Worm (Caenorhabditis elegans) whole organism, L1 larva: ENCODE data around the gene lnkn-1.

Experiments used
- C04F5.9 ChIP-seq: sonication (generic microtip); optimal IDR thresholded peaks from 2 replicates; lab custom pipeline; 2016; ENCODE audit warnings: missing genetic modification characterization, missing compliant biosample characterization
- C16A3.4 ChIP-seq: fragments of 150-350 bp; optimal IDR thresholded peaks from 2 replicates; lab custom pipeline; 2014; ENCODE audit warnings: missing biosample characterization, missing genetic modification characterization
- C34B4.2 ChIP-seq: sonication (generic microtip); optimal IDR thresholded peaks from 2 replicates; lab custom pipeline; 2017; ENCODE audit warnings: mild to moderate bottlenecking, missing genetic modification characterization, missing compliant biosample characterization
- Y116A8C.19 ChIP-seq: sonication (generic microtip); optimal IDR thresholded peaks from 2 replicates; lab custom pipeline; 2016; ENCODE audit warnings: missing compliant biosample characterization, missing genetic modification characterization, borderline replicate concordance
- alr-1 ChIP-seq: fragments of 200-800 bp; sonication (Bioruptor generic); optimal IDR thresholded peaks from 2 replicates; lab custom pipeline; 2018; ENCODE audit warnings: borderline replicate concordance, mild to moderate bottlenecking, missing genetic modification characterization, missing compliant biosample characterization
- aly-2 ChIP-seq: fragments of 150-350 bp; optimal IDR thresholded peaks from 2 replicates; lab custom pipeline; 2014; ENCODE audit warnings: missing biosample characterization, missing genetic modification characterization
- blmp-1 ChIP-seq: fragments of 150-350 bp; optimal IDR thresholded peaks from 2 replicates; lab custom pipeline; 2014; ENCODE audit warnings: missing biosample characterization, missing genetic modification characterization
- ceh-63 ChIP-seq: fragments of 200-800 bp; sonication (Bioruptor generic); optimal IDR thresholded peaks from 2 replicates; lab custom pipeline; 2018; ENCODE audit warnings: mild to moderate bottlenecking, missing genetic modification characterization, missing compliant biosample characterization
- ceh-8 ChIP-seq: fragments of 200-800 bp; sonication (Bioruptor generic); optimal IDR thresholded peaks from 2 replicates; lab custom pipeline; 2018; ENCODE audit warnings: mild to moderate bottlenecking, missing genetic modification characterization, moderate library complexity, missing compliant biosample characterization
- ceh-88 ChIP-seq: fragments of 200-800 bp; sonication (Bioruptor generic); IDR thresholded peaks from 2 replicates; pipeline ENCODE4 v1.3.6; 2022; ENCODE audit warnings: missing genetic modification characterization, missing compliant biosample characterization
- ceh-90 ChIP-seq: sonication (generic microtip); optimal IDR thresholded peaks from 2 replicates; lab custom pipeline; 2016; ENCODE audit warnings: missing genetic modification characterization, missing compliant biosample characterization
- dpl-1 ChIP-seq, 3 experiments: fragments of 150-350 bp in 2 of 3; sonication (generic microtip) in 1 of 3; optimal IDR thresholded peaks; 2 replicates each; lab custom pipeline; 2014 to 2017; ENCODE audit warnings: missing biosample characterization in 3 of 3, missing genetic modification characterization in 3 of 3, missing genetic modification reagents in 3 of 3
- efl-1 ChIP-seq, 4 experiments: fragments of 150-350 bp; optimal IDR thresholded peaks in 3 of 4; peaks in 1 of 4; 1 replicate in 1 of 4; 2 replicates in 3 of 4; lab custom pipeline; 2014; ENCODE audit warnings: missing biosample characterization in 2 of 4, missing genetic modification characterization in 2 of 4, missing genetic modification reagents in 2 of 4
- egl-27 ChIP-seq, 2 experiments: fragments of 150-350 bp in 1 of 2; sonication (generic microtip); optimal IDR thresholded peaks; 3 replicates each; lab custom pipeline; 2017 to 2018; ENCODE audit warnings: missing biosample characterization in 2 of 2, missing genetic modification characterization in 2 of 2, missing genetic modification reagents in 2 of 2
- elt-2 ChIP-seq: sonication (generic microtip); optimal IDR thresholded peaks from 2 replicates; lab custom pipeline; 2016; ENCODE audit warnings: missing genetic modification characterization, mild to moderate bottlenecking, inconsistent platforms, missing compliant biosample characterization, missing genetic modification reagents
- ets-5 ChIP-seq: fragments of 200-800 bp; sonication (Bioruptor generic); IDR thresholded peaks from 2 replicates; pipeline ENCODE4 v1.3.6; 2022; ENCODE audit warnings: missing genetic modification characterization, missing compliant biosample characterization
- fkh-10 ChIP-seq: sonication (generic microtip); optimal IDR thresholded peaks from 2 replicates; lab custom pipeline; 2017; ENCODE audit warnings: missing biosample characterization, missing genetic modification reagents, missing genetic modification characterization
- fkh-4 ChIP-seq: sonication (generic microtip); optimal IDR thresholded peaks from 2 replicates; lab custom pipeline; 2016; ENCODE audit warnings: missing compliant biosample characterization, missing genetic modification characterization, borderline replicate concordance
- fkh-8 ChIP-seq: sonication (generic microtip); optimal IDR thresholded peaks from 2 replicates; lab custom pipeline; 2016; ENCODE audit warnings: mild to moderate bottlenecking, missing genetic modification characterization, missing compliant biosample characterization
- grh-1 ChIP-seq: fragments of 200-800 bp; sonication (Bioruptor generic); IDR thresholded peaks from 2 replicates; pipeline ENCODE4 v1.3.6; 2022; ENCODE audit warnings: missing genetic modification reagents, missing genetic modification characterization, missing compliant biosample characterization
- hlh-4 ChIP-seq: sonication (generic microtip); optimal IDR thresholded peaks from 2 replicates; lab custom pipeline; 2016; ENCODE audit warnings: mild to moderate bottlenecking, missing genetic modification characterization, missing compliant biosample characterization
- isw-1 ChIP-seq: fragments of 200-800 bp; sonication (Bioruptor generic); IDR thresholded peaks from 2 replicates; pipeline ENCODE4 v1.3.6; 2022; ENCODE audit warnings: missing genetic modification characterization, missing compliant biosample characterization
- jun-1 ChIP-seq: fragments of 150-350 bp; optimal IDR thresholded peaks from 2 replicates; lab custom pipeline; 2014; ENCODE audit warnings: missing biosample characterization, missing genetic modification reagents, missing genetic modification characterization
- lin-15B ChIP-seq: fragments of 150-350 bp; sonication (generic microtip); optimal IDR thresholded peaks from 3 replicates; lab custom pipeline; 2014; ENCODE audit warnings: missing biosample characterization, missing genetic modification characterization
- lir-3 ChIP-seq: sonication (generic microtip); optimal IDR thresholded peaks from 2 replicates; lab custom pipeline; 2016; ENCODE audit warnings: mild to moderate bottlenecking, missing genetic modification characterization, moderate library complexity, missing compliant biosample characterization; ENCODE audit not compliant: poor library complexity
- lsy-2 ChIP-seq, 2 experiments: fragments of 150-350 bp; optimal IDR thresholded peaks; 2 replicates each; lab custom pipeline; 2014; ENCODE audit warnings: missing biosample characterization in 2 of 2, missing genetic modification characterization in 2 of 2
- mab-9 ChIP-seq: fragments of 200-800 bp; sonication (Bioruptor generic); IDR thresholded peaks from 2 replicates; pipeline ENCODE4 v1.3.6; 2022; ENCODE audit warnings: missing genetic modification reagents, missing genetic modification characterization, missing compliant biosample characterization
- mdl-1 ChIP-seq, 2 experiments: fragments of 150-350 bp; optimal IDR thresholded peaks; 2 replicates each; lab custom pipeline; 2014 to 2017; ENCODE audit warnings: missing biosample characterization in 2 of 2, missing genetic modification characterization in 2 of 2, inconsistent platforms in 1 of 2
- mep-1 ChIP-seq: fragments of 150-350 bp; optimal IDR thresholded peaks from 2 replicates; lab custom pipeline; 2014; ENCODE audit warnings: missing biosample characterization, missing genetic modification characterization
- nhr-12 ChIP-seq: sonication (generic microtip); optimal IDR thresholded peaks from 2 replicates; lab custom pipeline; 2017; ENCODE audit warnings: missing biosample characterization, missing genetic modification characterization
- nhr-19 ChIP-seq: fragments of 200-800 bp; sonication (Bioruptor generic); conservative IDR thresholded peaks from 2 replicates; pipeline ENCODE4 v1.3.6; 2022; ENCODE audit warnings: missing genetic modification characterization, missing compliant biosample characterization
- nhr-71 ChIP-seq: sonication (generic microtip); optimal IDR thresholded peaks from 2 replicates; lab custom pipeline; 2016; ENCODE audit warnings: mild to moderate bottlenecking, missing genetic modification characterization, moderate library complexity, missing compliant biosample characterization
- nhr-76 ChIP-seq: sonication (generic microtip); optimal IDR thresholded peaks from 2 replicates; lab custom pipeline; 2017; ENCODE audit warnings: missing biosample characterization, missing genetic modification characterization
- nhr-84 ChIP-seq: sonication (generic microtip); optimal IDR thresholded peaks from 2 replicates; lab custom pipeline; 2017; ENCODE audit warnings: missing biosample characterization, missing genetic modification characterization
- nhr-85 ChIP-seq: sonication (generic microtip); peaks from one replicate; lab custom pipeline; 2016; ENCODE audit warnings: missing genetic modification characterization, inconsistent platforms, missing compliant biosample characterization
- nhr-90 ChIP-seq: sonication (generic microtip); optimal IDR thresholded peaks from 2 replicates; lab custom pipeline; 2016; ENCODE audit warnings: mild to moderate bottlenecking, missing genetic modification characterization, missing compliant biosample characterization; ENCODE audit not compliant: poor library complexity
- pax-3 ChIP-seq: fragments of 200-800 bp; sonication (Bioruptor generic); optimal IDR thresholded peaks from 2 replicates; lab custom pipeline; 2018; ENCODE audit warnings: mild to moderate bottlenecking, missing genetic modification characterization, moderate library complexity, missing compliant biosample characterization
- pqm-1 ChIP-seq: sonication (generic microtip); optimal IDR thresholded peaks from 3 replicates; lab custom pipeline; 2017; ENCODE audit warnings: missing biosample characterization, missing genetic modification characterization
- rnt-1 ChIP-seq: sonication (generic microtip); optimal IDR thresholded peaks from 2 replicates; lab custom pipeline; 2016; ENCODE audit warnings: mild to moderate bottlenecking, missing genetic modification characterization, moderate library complexity, missing compliant biosample characterization
- skn-1 ChIP-seq: fragments of 150-350 bp; optimal IDR thresholded peaks from 2 replicates; lab custom pipeline; 2014; ENCODE audit warnings: missing biosample characterization, missing genetic modification characterization
- snu-23 ChIP-seq: sonication (generic microtip); optimal IDR thresholded peaks from 2 replicates; lab custom pipeline; 2016; ENCODE audit warnings: missing genetic modification characterization, missing compliant biosample characterization
- sptf-1 ChIP-seq: fragments of 150-350 bp; optimal IDR thresholded peaks from 2 replicates; lab custom pipeline; 2014; ENCODE audit warnings: missing biosample characterization, missing genetic modification characterization
- swsn-7 ChIP-seq: sonication (generic microtip); optimal IDR thresholded peaks from 2 replicates; lab custom pipeline; 2016; ENCODE audit warnings: missing genetic modification characterization, missing compliant biosample characterization
- tbx-2 ChIP-seq: sonication (generic microtip); optimal IDR thresholded peaks from 2 replicates; lab custom pipeline; 2016; ENCODE audit warnings: missing genetic modification characterization, missing compliant biosample characterization
- tlp-1 ChIP-seq: fragments of 150-350 bp; optimal IDR thresholded peaks from 2 replicates; lab custom pipeline; 2014; ENCODE audit warnings: missing biosample characterization, missing genetic modification characterization
- unc-130 ChIP-seq: fragments of 150-350 bp; optimal IDR thresholded peaks from 2 replicates; lab custom pipeline; 2017; ENCODE audit warnings: missing biosample characterization, missing genetic modification characterization, inconsistent platforms
- unc-62 ChIP-seq: fragments of 150-350 bp; optimal IDR thresholded peaks from 2 replicates; lab custom pipeline; 2014; ENCODE audit warnings: missing biosample characterization, missing genetic modification reagents, missing genetic modification characterization
- unc-98 ChIP-seq: fragments of 200-800 bp; sonication (Bioruptor generic); IDR thresholded peaks from 2 replicates; pipeline ENCODE4 v1.3.6; 2022; ENCODE audit warnings: missing genetic modification characterization, missing compliant biosample characterization
- zag-1 ChIP-seq: fragments of 150-350 bp; optimal IDR thresholded peaks from 2 replicates; lab custom pipeline; 2014; ENCODE audit warnings: missing biosample characterization, missing genetic modification characterization
- ztf-11 ChIP-seq, 2 experiments: sonication (generic microtip); optimal IDR thresholded peaks; 2 replicates each; lab custom pipeline; 2016 to 2017; ENCODE audit warnings: missing genetic modification characterization in 2 of 2, missing biosample characterization in 1 of 2, missing compliant biosample characterization in 1 of 2

Gene lnkn-1

DNA sequence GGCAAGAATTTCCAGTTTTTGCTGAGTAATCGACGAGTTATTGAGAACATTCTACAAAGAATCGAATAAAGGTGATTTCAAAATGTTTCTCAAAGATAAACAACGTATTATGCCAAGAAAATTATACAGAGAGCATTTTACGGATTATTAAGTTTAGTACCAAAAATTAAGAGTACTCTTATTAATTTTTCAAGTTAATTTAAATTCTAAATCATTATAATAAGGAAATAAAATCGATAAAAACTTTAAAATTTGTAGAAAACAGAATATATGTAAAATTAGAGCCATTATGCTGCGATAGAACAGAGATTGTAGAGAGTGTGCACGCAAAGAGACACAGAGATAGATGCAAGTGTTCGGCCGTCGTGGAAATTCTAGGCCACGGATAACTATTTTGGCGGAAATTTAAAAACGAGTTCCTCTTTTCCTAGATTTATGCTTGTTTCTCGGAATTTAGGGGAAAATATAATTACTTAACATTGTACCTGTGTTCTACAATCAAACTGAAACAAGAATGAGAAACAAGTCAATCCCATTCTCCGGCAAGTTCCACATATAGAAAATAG, 39.5 kb upstream of the lnkn-1 start, which contains the start of gene F44E2.9 (continued):
- TF ChIP-seq nhr-71 = peak; percentile 80
- TF ChIP-seq nhr-85 (tag; lab: Kevin White, UChicago) = peak; percentile 81
- no peak for TF ChIP-seq unc-62 (GFP tag; lab: Kevin White, UChicago)
- TF ChIP-seq fkh-8 (tag; lab: Kevin White, UChicago) = peak; percentile 43
- TF ChIP-seq C04F5.9 (tag; lab: Kevin White, UChicago) = peak; percentile 69
- TF ChIP-seq elt-2 = peak; percentile 16
- no peak for TF ChIP-seq nhr-12
- TF ChIP-seq skn-1 = peak; percentile 81
- TF ChIP-seq hlh-4 = no peak
- TF ChIP-seq ceh-90 (tag; lab: Kevin White, UChicago) = peak; percentile 88
- TF ChIP-seq dpl-1 (GFP tag; optimal IDR thresholded peaks at IDR 0.05; lab: Kevin White, UChicago) = peak; percentile 89 to 95 (median 93)
- peak; percentile 79 for TF ChIP-seq nhr-90 (tag; lab: Kevin White, UChicago)
- TF ChIP-seq mab-9 (GFP tag; lab: Robert Waterston, UW) = no peak
- TF ChIP-seq lin-15B (tag; lab: Kevin White, UChicago) = peak; percentile 33
- no peak for TF ChIP-seq egl-27 (tag; optimal IDR thresholded peaks at IDR 0.05; lab: Kevin White, UChicago)
- TF ChIP-seq rnt-1 (tag; lab: Kevin White, UChicago) = peak; percentile 96
- no peak for TF ChIP-seq nhr-84 (tag; lab: Kevin White, UChicago)
- TF ChIP-seq nhr-19 (GFP tag; lab: Robert Waterston, UW) = peak; percentile 55
- TF ChIP-seq Y116A8C.19 (tag; lab: Kevin White, UChicago) = peak; percentile 2
- TF ChIP-seq unc-98 (GFP tag; lab: Robert Waterston, UW) = peak; percentile 74
- TF ChIP-seq fkh-10 (GFP tag; lab: Kevin White, UChicago) = peak; percentile 7
- no peak for TF ChIP-seq ceh-88
- peak; percentile 51 for TF ChIP-seq unc-130
- peak; percentile 26 for TF ChIP-seq ceh-8 (GFP tag; lab: Kevin White, UChicago)
- TF ChIP-seq C16A3.4 (tag; lab: Kevin White, UChicago) = peak; percentile 39
- peak; percentile 77 for TF ChIP-seq tbx-2 (tag; lab: Kevin White, UChicago)
- TF ChIP-seq aly-2 (tag; lab: Kevin White, UChicago) = no peak
- peak; percentile 69 for TF ChIP-seq swsn-7 (tag; lab: Kevin White, UChicago)
- TF ChIP-seq efl-1 (optimal IDR thresholded peaks at IDR 0.05; lab: Kevin White, UChicago) = peak; percentile 94 to 95
- peak; percentile 94 to 99 for TF ChIP-seq efl-1 (GFP tag; optimal IDR thresholded peaks at IDR 0.05 in 1 of 2; lab: Kevin White, UChicago)
- TF ChIP-seq ets-5 (GFP tag; lab: Robert Waterston, UW) = no peak
- no peak for TF ChIP-seq jun-1 (tag; lab: Kevin White, UChicago)
- TF ChIP-seq pax-3 = peak; percentile 69
- peak in 1 of 2 experiments; percentile 20 for TF ChIP-seq mdl-1 (tag; optimal IDR thresholded peaks at IDR 0.05; lab: Kevin White, UChicago)
- no peak for TF ChIP-seq ceh-63 (GFP tag; lab: Kevin White, UChicago)
- no peak for TF ChIP-seq alr-1
- TF ChIP-seq blmp-1 (tag; lab: Kevin White, UChicago) = peak; percentile 16
- TF ChIP-seq pqm-1 (tag; lab: Kevin White, UChicago) = no peak
- no peak for TF ChIP-seq nhr-76
- TF ChIP-seq isw-1 (GFP tag; lab: Robert Waterston, UW) = peak; percentile 67
- no peak for TF ChIP-seq sptf-1 (tag; lab: Kevin White, UChicago)
- peak in 1 of 2 experiments; percentile 78 for TF ChIP-seq ztf-11 (tag; optimal IDR thresholded peaks at IDR 0.05; lab: Kevin White, UChicago)
- TF ChIP-seq fkh-4 (tag; lab: Kevin White, UChicago) = peak; percentile 69
- TF ChIP-seq snu-23 = peak; percentile 73
- peak; percentile 93 for TF ChIP-seq lir-3 (tag; lab: Kevin White, UChicago)
- TF ChIP-seq tlp-1 (tag; lab: Kevin White, UChicago) = no peak
- TF ChIP-seq lsy-2 (tag; optimal IDR thresholded peaks at IDR 0.05; lab: Kevin White, UChicago) = peak; percentile 76 to 86
- TF ChIP-seq C34B4.2 = no peak
- TF ChIP-seq mep-1 (tag; lab: Kevin White, UChicago) = peak; percentile 65
- TF ChIP-seq zag-1 (tag; lab: Kevin White, UChicago) = no peak
- TF ChIP-seq grh-1 = no peak
- TF ChIP-seq, all 84 proteins: peak for 43
